Fruit fly (Drosophila melanogaster): ENCODE results near the gene Fum2.

dm6 chrX:6700263-6700989, 18.9 kb downstream of the Fum2 start:
- TF ChIP-seq CG8478 (optimal IDR thresholded peaks at IDR 0.05) (no peak), CTCF (optimal IDR thresholded peaks at IDR 0.05) (no peak)

Data from S2 (cell line).